Fruit fly (Drosophila melanogaster) whole organism, embryonic: ENCODE measurements around the gene TwdlV.
A peak's percentile ranks its signal among the peaks of the same experiment; 100 is the strongest.

Source experiments
- Antp ChIP-seq: fragments of 200-800 bp; sonication (Bioruptor generic); optimal IDR thresholded peaks from 3 replicates; lab custom pipeline; 2016; ENCODE audit warnings: missing biosample characterization, missing genetic modification characterization
- BtbVII ChIP-seq: fragments of 200-800 bp; sonication (Bioruptor generic); optimal IDR thresholded peaks from 3 replicates; lab custom pipeline; 2017; ENCODE audit warnings: missing biosample characterization, mild to moderate bottlenecking, missing genetic modification characterization
- CG10209 ChIP-seq: fragments of 200-800 bp; sonication (Bioruptor generic); optimal IDR thresholded peaks from 3 replicates; lab custom pipeline; 2017; ENCODE audit warnings: missing biosample characterization, mild to moderate bottlenecking, missing genetic modification characterization, missing genetic modification reagents
- CG12391 ChIP-seq: fragments of 200-800 bp; sonication (Bioruptor generic); optimal IDR thresholded peaks from 3 replicates; lab custom pipeline; 2018; ENCODE audit warnings: missing biosample characterization, mild to moderate bottlenecking, missing genetic modification characterization, moderate library complexity
- CG12744 ChIP-seq: fragments of 200-800 bp; sonication (Bioruptor generic); optimal IDR thresholded peaks from 2 replicates; lab custom pipeline; 2016; ENCODE audit warnings: missing biosample characterization, missing genetic modification characterization
- CG14860 ChIP-seq: fragments of 200-800 bp; sonication (Bioruptor generic); IDR thresholded peaks from 3 replicates; pipeline ENCODE4 v1.3.6; 2022; ENCODE audit warnings: missing biosample characterization, missing genetic modification characterization; ENCODE audit not compliant: partially characterized antibody
- CG15073 ChIP-seq: fragments of 200-800 bp; sonication (Bioruptor generic); optimal IDR thresholded peaks from 2 replicates; lab custom pipeline; 2016; ENCODE audit warnings: missing biosample characterization, missing genetic modification characterization
- CG16813 ChIP-seq: fragments of 200-800 bp; sonication (Bioruptor generic); IDR thresholded peaks from 3 replicates; pipeline ENCODE4 v1.3.6; 2022; ENCODE audit warnings: missing biosample characterization, missing genetic modification characterization; ENCODE audit not compliant: partially characterized antibody
- CG32767 ChIP-seq: fragments of 200-800 bp; sonication (Bioruptor generic); IDR thresholded peaks from 2 replicates; pipeline ENCODE4 v1.3.6; 2022; ENCODE audit warnings: missing biosample characterization, missing genetic modification characterization
- CG5245 ChIP-seq: fragments of 200-800 bp; sonication (Bioruptor generic); optimal IDR thresholded peaks from 3 replicates; lab custom pipeline; 2016; ENCODE audit warnings: missing biosample characterization, missing genetic modification characterization
- CG6791 ChIP-seq: fragments of 200-800 bp; sonication (Bioruptor generic); IDR thresholded peaks from 3 replicates; pipeline ENCODE4 v1.3.6; 2022; ENCODE audit warnings: missing biosample characterization, missing genetic modification characterization; ENCODE audit not compliant: partially characterized antibody
- CG7271 ChIP-seq: fragments of 200-800 bp; sonication (Bioruptor generic); optimal IDR thresholded peaks from 2 replicates; lab custom pipeline; 2018; ENCODE audit warnings: missing biosample characterization, mild to moderate bottlenecking, missing genetic modification characterization, moderate library complexity
- CG8478 ChIP-seq: fragments of >200 bp; optimal IDR thresholded peaks from 2 replicates; lab custom pipeline; 2018
- CG8944 ChIP-seq: fragments of 200-800 bp; sonication (Bioruptor generic); optimal IDR thresholded peaks from 3 replicates; lab custom pipeline; 2016; ENCODE audit warnings: missing biosample characterization, missing genetic modification characterization
- CG9437 ChIP-seq: fragments of 200-800 bp; sonication (Bioruptor generic); optimal IDR thresholded peaks from 2 replicates; lab custom pipeline; 2018; ENCODE audit warnings: missing biosample characterization, mild to moderate bottlenecking, missing genetic modification characterization
- CG9876 ChIP-seq: fragments of 200-800 bp; sonication (Bioruptor generic); optimal IDR thresholded peaks from 2 replicates; lab custom pipeline; 2016; ENCODE audit warnings: missing biosample characterization, missing genetic modification characterization
- Dll ChIP-seq: fragments of 200-800 bp; sonication (Bioruptor generic); IDR thresholded peaks from 4 replicates; pipeline ENCODE4 v1.3.6; 2022; ENCODE audit warnings: missing biosample characterization, missing genetic modification characterization; ENCODE audit not compliant: partially characterized antibody
- Doc2 ChIP-seq: fragments of 200-800 bp; sonication (Bioruptor generic); IDR thresholded peaks from 2 replicates; pipeline ENCODE4 v1.3.6; 2022; ENCODE audit warnings: missing biosample characterization, missing genetic modification characterization
- Drgx ChIP-seq: fragments of 200-800 bp; sonication (Bioruptor generic); IDR thresholded peaks from 2 replicates; pipeline ENCODE4 v1.3.6; 2022; ENCODE audit warnings: missing biosample characterization, missing genetic modification characterization
- E2f2 ChIP-seq: fragments of 200-800 bp; sonication (Bioruptor generic); IDR thresholded peaks from 2 replicates; pipeline ENCODE4 v1.3.6; 2022; ENCODE audit warnings: missing biosample characterization, missing genetic modification characterization
- Gug ChIP-seq: fragments of 200-800 bp; sonication (Bioruptor generic); IDR thresholded peaks from 4 replicates; pipeline ENCODE4 v1.3.6; 2022; ENCODE audit warnings: missing biosample characterization, missing genetic modification characterization
- MESR4 ChIP-seq: fragments of 200-800 bp; sonication (Bioruptor generic); optimal IDR thresholded peaks from 2 replicates; lab custom pipeline; 2018; ENCODE audit warnings: missing biosample characterization, mild to moderate bottlenecking, missing genetic modification characterization, moderate library complexity
- NC2α ChIP-seq: fragments of 200-800 bp; sonication (Bioruptor generic); optimal IDR thresholded peaks from 2 replicates; lab custom pipeline; 2016; ENCODE audit warnings: missing biosample characterization, missing genetic modification characterization
- Nf-YC ChIP-seq: fragments of 200-800 bp; optimal IDR thresholded peaks from 3 replicates; lab custom pipeline; 2019; ENCODE audit warnings: missing biosample characterization, mild to moderate bottlenecking, missing genetic modification characterization, moderate library complexity
- YL-1 ChIP-seq: fragments of 200-800 bp; sonication (Bioruptor generic); optimal IDR thresholded peaks from 3 replicates; lab custom pipeline; 2017; ENCODE audit warnings: missing biosample characterization, mild to moderate bottlenecking, missing genetic modification characterization
- aop ChIP-seq: fragments of 200-800 bp; sonication (Bioruptor generic); IDR thresholded peaks from 2 replicates; pipeline ENCODE4 v1.3.6; 2022; ENCODE audit warnings: missing biosample characterization, missing genetic modification characterization
- ara ChIP-seq: fragments of 200-800 bp; sonication (Bioruptor generic); IDR thresholded peaks from 2 replicates; pipeline ENCODE4 v1.3.6; 2022; ENCODE audit warnings: missing biosample characterization, missing genetic modification characterization
- caup ChIP-seq: fragments of 200-800 bp; sonication (Bioruptor generic); optimal IDR thresholded peaks from 3 replicates; lab custom pipeline; 2017; ENCODE audit warnings: missing biosample characterization, mild to moderate bottlenecking, missing genetic modification characterization, moderate library complexity; ENCODE audit not compliant: severe bottlenecking
- chinmo ChIP-seq: fragments of 200-800 bp; sonication (Bioruptor generic); IDR thresholded peaks from 4 replicates; pipeline ENCODE4 v1.3.6; 2022; ENCODE audit warnings: missing biosample characterization, missing genetic modification characterization; ENCODE audit not compliant: partially characterized antibody
- danr ChIP-seq: fragments of 200-800 bp; sonication (Bioruptor generic); IDR thresholded peaks from 2 replicates; pipeline ENCODE4 v1.3.6; 2022; ENCODE audit warnings: missing biosample characterization, missing genetic modification characterization
- dpn ChIP-seq, 2 experiments: fragments of 200-800 bp; sonication (Bioruptor generic); optimal IDR thresholded peaks; 3 replicates each; lab custom pipeline; 2016; ENCODE audit warnings: missing biosample characterization in 2 of 2, missing genetic modification characterization in 2 of 2
- eve ChIP-seq, 2 experiments: fragments of >200 bp; optimal IDR thresholded peaks; 2 replicates each; lab custom pipeline; 2017; ENCODE audit warnings: missing biosample characterization in 2 of 2, missing genetic modification characterization in 2 of 2
- ewg ChIP-seq: fragments of 200-800 bp; sonication (Bioruptor generic); optimal IDR thresholded peaks from 3 replicates; lab custom pipeline; 2017; ENCODE audit warnings: mild to moderate bottlenecking, missing biosample characterization, missing genetic modification reagents, missing genetic modification characterization
- fd96Cb ChIP-seq: fragments of 200-800 bp; sonication (Bioruptor generic); optimal IDR thresholded peaks from 2 replicates; lab custom pipeline; 2018; ENCODE audit warnings: missing biosample characterization, mild to moderate bottlenecking, missing genetic modification characterization, moderate library complexity
- gcm ChIP-seq: fragments of 200-800 bp; sonication (Bioruptor generic); optimal IDR thresholded peaks from 2 replicates; lab custom pipeline; 2019; ENCODE audit warnings: missing biosample characterization, mild to moderate bottlenecking, missing genetic modification characterization, moderate library complexity
- her ChIP-seq: fragments of 200-800 bp; sonication (Bioruptor generic); optimal IDR thresholded peaks from 2 replicates; lab custom pipeline; 2016; ENCODE audit warnings: missing biosample characterization, missing genetic modification characterization
- inv ChIP-seq: fragments of 200-800 bp; sonication (Bioruptor generic); IDR thresholded peaks from 2 replicates; pipeline ENCODE4 v1.3.6; 2022; ENCODE audit warnings: missing biosample characterization, missing genetic modification characterization; ENCODE audit not compliant: partially characterized antibody
- mld ChIP-seq: fragments of 200-800 bp; sonication (Bioruptor generic); IDR thresholded peaks from 3 replicates; pipeline ENCODE4 v1.3.6; 2022; ENCODE audit warnings: missing biosample characterization, missing genetic modification characterization; ENCODE audit not compliant: partially characterized antibody
- pros ChIP-seq: fragments of 200-800 bp; sonication (Bioruptor generic); optimal IDR thresholded peaks from 3 replicates; lab custom pipeline; 2019; ENCODE audit warnings: missing biosample characterization, mild to moderate bottlenecking, missing genetic modification characterization, moderate library complexity
- ranshi ChIP-seq: fragments of 200-800 bp; sonication (Bioruptor generic); IDR thresholded peaks from 2 replicates; pipeline ENCODE4 v1.3.6; 2022; ENCODE audit warnings: missing biosample characterization, missing genetic modification characterization
- run ChIP-seq: fragments of 200-800 bp; sonication (Bioruptor generic); optimal IDR thresholded peaks from 3 replicates; lab custom pipeline; 2018; ENCODE audit warnings: missing biosample characterization, mild to moderate bottlenecking, missing genetic modification characterization
- sens-2 ChIP-seq: fragments of 200-800 bp; sonication (Bioruptor generic); IDR thresholded peaks from 2 replicates; pipeline ENCODE4 v1.3.6; 2022; ENCODE audit warnings: missing biosample characterization, missing genetic modification characterization
- sima ChIP-seq: fragments of 200-800 bp; sonication (Bioruptor generic); optimal IDR thresholded peaks from 2 replicates; lab custom pipeline; 2016; ENCODE audit warnings: missing biosample characterization, missing genetic modification characterization
- tll ChIP-seq, 2 experiments: fragments of 200-800 bp in 1 of 2; fragments of >200 bp in 1 of 2; sonication (Bioruptor generic) in 1 of 2; optimal IDR thresholded peaks; 2 replicates each; lab custom pipeline; 2017 to 2019; ENCODE audit warnings: missing biosample characterization in 2 of 2, missing genetic modification characterization in 2 of 2, mild to moderate bottlenecking in 1 of 2, moderate library complexity in 1 of 2
- unpg ChIP-seq: fragments of 200-800 bp; sonication (Bioruptor generic); optimal IDR thresholded peaks from 3 replicates; lab custom pipeline; 2018; ENCODE audit warnings: missing biosample characterization, mild to moderate bottlenecking, missing genetic modification characterization, moderate library complexity
- usp ChIP-seq: fragments of >200 bp; optimal IDR thresholded peaks from 2 replicates; lab custom pipeline; 2017; ENCODE audit warnings: missing biosample characterization, missing genetic modification characterization
- vfl ChIP-seq: fragments of 200-800 bp; sonication (Bioruptor generic); optimal IDR thresholded peaks from 2 replicates; lab custom pipeline; 2016; ENCODE audit warnings: missing biosample characterization, missing genetic modification characterization
- wdn ChIP-seq: fragments of 200-800 bp; sonication (Bioruptor generic); IDR thresholded peaks from 2 replicates; pipeline ENCODE4 v1.3.6; 2022; ENCODE audit warnings: missing biosample characterization, missing genetic modification characterization
- wek ChIP-seq: fragments of 200-800 bp; sonication (Bioruptor generic); optimal IDR thresholded peaks from 3 replicates; lab custom pipeline; 2018; ENCODE audit warnings: missing biosample characterization, mild to moderate bottlenecking, missing genetic modification characterization, moderate library complexity

The TwdlV gene

dm6 chr3R:4229137-4229764 lies 25.3 kb upstream of the TwdlV start, which contains the start of gene DhpD (continued):
- peak; percentile 9 for TF ChIP-seq CG9437 (GFP tag; lab: Kevin White, UChicago)
- TF ChIP-seq BtbVII: peak; percentile 64
- TF ChIP-seq YL-1 (GFP tag; lab: Kevin White, UChicago): no peak
- peak; percentile 79 for TF ChIP-seq caup
- peak; percentile 90 for TF ChIP-seq CG14860
- no peak for TF ChIP-seq CG8478 (lab: Kevin White, UChicago)
- no peak for TF ChIP-seq NC2α (GFP tag; lab: Kevin White, UChicago)
- peak; percentile 2 for TF ChIP-seq MESR4
- peak; percentile 71; the same call in 2 of the 4 replicates for TF ChIP-seq chinmo (GFP tag; lab: Robert Waterston, UW)
- TF ChIP-seq aop: no peak
- TF ChIP-seq ewg (GFP tag; lab: Kevin White, UChicago): peak; percentile 27
- TF ChIP-seq E2f2 (GFP tag; lab: Robert Waterston, UW): peak; percentile 72
- peak; percentile 91 for TF ChIP-seq inv
- TF ChIP-seq CG15073 (GFP tag; lab: Kevin White, UChicago): no peak
- no peak for TF ChIP-seq CG7271
- TF ChIP-seq fd96Cb (tag; lab: Kevin White, UChicago): peak; percentile 63
- TF ChIP-seq Dll (GFP tag; lab: Robert Waterston, UW): no peak
- TF ChIP-seq mld (GFP tag; lab: Robert Waterston, UW): peak; percentile 85
- TF ChIP-seq CG32767: no peak
- TF ChIP-seq wdn (GFP tag; lab: Robert Waterston, UW): peak; percentile 60; the same call in 1 of the 2 replicates
- no peak for TF ChIP-seq gcm (GFP tag; lab: Kevin White, UChicago)
- TF ChIP-seq CG6791 (GFP tag; lab: Robert Waterston, UW): peak; percentile 88
- no peak for TF ChIP-seq sens-2
- TF ChIP-seq wek: no peak
- peak; percentile 71 for TF ChIP-seq Drgx
- TF ChIP-seq her (GFP tag; lab: Kevin White, UChicago): peak; percentile 28
- TF ChIP-seq Doc2 (GFP tag; lab: Robert Waterston, UW): no peak
- no peak for TF ChIP-seq tll (GFP tag; optimal IDR thresholded peaks at IDR 0.05; lab: Kevin White, UChicago)
- TF ChIP-seq Gug (GFP tag; lab: Robert Waterston, UW): peak; percentile 76
- TF ChIP-seq CG9876 (GFP tag; lab: Kevin White, UChicago): peak; percentile 11
- TF ChIP-seq pros (GFP tag; lab: Kevin White, UChicago): no peak
- TF ChIP-seq CG10209 (GFP tag; lab: Kevin White, UChicago): peak; percentile 69
- TF ChIP-seq dpn (GFP tag; optimal IDR thresholded peaks at IDR 0.05; lab: Kevin White, UChicago): peak; percentile 55 to 64
- TF ChIP-seq CG16813 (GFP tag; lab: Robert Waterston, UW): peak; percentile 83
- TF ChIP-seq ranshi (GFP tag; lab: Robert Waterston, UW): peak; percentile 49
- TF ChIP-seq CG5245 (GFP tag; lab: Kevin White, UChicago): peak; percentile 46
- peak; percentile 50 for TF ChIP-seq Antp (GFP tag; lab: Kevin White, UChicago)
- no peak for TF ChIP-seq eve (GFP tag; optimal IDR thresholded peaks at IDR 0.05; lab: Kevin White, UChicago)
- peak; percentile 61 for TF ChIP-seq Nf-YC (tag; lab: Kevin White, UChicago)
- peak; percentile 65 for TF ChIP-seq CG12391
- TF ChIP-seq run (tag; lab: Kevin White, UChicago): no peak
- 0 out of 2 replicates have a peak, but pooled peaks have one; percentile 32 for TF ChIP-seq danr
- no peak for TF ChIP-seq usp
- TF ChIP-seq ara (GFP tag; lab: Robert Waterston, UW): peak; percentile 76
- peak; percentile 67 for TF ChIP-seq unpg (GFP tag; lab: Kevin White, UChicago)
- no peak for TF ChIP-seq sima
- TF ChIP-seq vfl (GFP tag; lab: Kevin White, UChicago): peak; percentile 42
- peak; percentile 61 for TF ChIP-seq CG12744 (GFP tag; lab: Kevin White, UChicago)
- peak; percentile 29 for TF ChIP-seq CG8944 (GFP tag; lab: Kevin White, UChicago)
